Worm (Caenorhabditis elegans) whole organism, L1 larva: Measurements from ENCODE around the gene Y17D7C.6.

ENCODE experiments used
- F16B12.6 ChIP-seq: fragments of 150-350 bp; optimal IDR thresholded peaks from 2 replicates; lab custom pipeline; 2014; ENCODE audit warnings: missing biosample characterization, missing genetic modification characterization
- alr-1 ChIP-seq: fragments of 200-800 bp; sonication (Bioruptor generic); optimal IDR thresholded peaks from 2 replicates; lab custom pipeline; 2018; ENCODE audit warnings: borderline replicate concordance, mild to moderate bottlenecking, missing genetic modification characterization, missing compliant biosample characterization
- ceh-82 ChIP-seq, 3 experiments: fragments of 150-350 bp in 1 of 3; sonication (generic microtip) in 2 of 3; optimal IDR thresholded peaks; 2 replicates each; lab custom pipeline; 2014 to 2017; ENCODE audit warnings: missing biosample characterization in 3 of 3, missing genetic modification characterization in 3 of 3
- ceh-88 ChIP-seq: fragments of 200-800 bp; sonication (Bioruptor generic); IDR thresholded peaks from 2 replicates; pipeline ENCODE4 v1.3.6; 2022; ENCODE audit warnings: missing genetic modification characterization, missing compliant biosample characterization
- dpl-1 ChIP-seq, 3 experiments: fragments of 150-350 bp in 2 of 3; sonication (generic microtip) in 1 of 3; optimal IDR thresholded peaks; 2 replicates each; lab custom pipeline; 2014 to 2017; ENCODE audit warnings: missing biosample characterization in 3 of 3, missing genetic modification characterization in 3 of 3, missing genetic modification reagents in 3 of 3
- dsc-1 ChIP-seq: sonication (generic microtip); optimal IDR thresholded peaks from 2 replicates; lab custom pipeline; 2016; ENCODE audit warnings: mild to moderate bottlenecking, missing genetic modification characterization, missing compliant biosample characterization
- efl-1 ChIP-seq, 4 experiments: fragments of 150-350 bp; optimal IDR thresholded peaks in 3 of 4; peaks in 1 of 4; 1 replicate in 1 of 4; 2 replicates in 3 of 4; lab custom pipeline; 2014; ENCODE audit warnings: missing biosample characterization in 2 of 4, missing genetic modification characterization in 2 of 4, missing genetic modification reagents in 2 of 4
- egl-13 ChIP-seq: sonication (generic microtip); optimal IDR thresholded peaks from 2 replicates; lab custom pipeline; 2016; ENCODE audit warnings: missing genotype, missing genetic modification reagents, missing genetic modification characterization, missing compliant biosample characterization
- egl-27 ChIP-seq, 2 experiments: fragments of 150-350 bp in 1 of 2; sonication (generic microtip); optimal IDR thresholded peaks; 3 replicates each; lab custom pipeline; 2017 to 2018; ENCODE audit warnings: missing biosample characterization in 2 of 2, missing genetic modification characterization in 2 of 2, missing genetic modification reagents in 2 of 2
- ets-5 ChIP-seq: fragments of 200-800 bp; sonication (Bioruptor generic); IDR thresholded peaks from 2 replicates; pipeline ENCODE4 v1.3.6; 2022; ENCODE audit warnings: missing genetic modification characterization, missing compliant biosample characterization
- fkh-8 ChIP-seq: sonication (generic microtip); optimal IDR thresholded peaks from 2 replicates; lab custom pipeline; 2016; ENCODE audit warnings: mild to moderate bottlenecking, missing genetic modification characterization, missing compliant biosample characterization
- fos-1 ChIP-seq: fragments of 150-350 bp; optimal IDR thresholded peaks from 2 replicates; lab custom pipeline; 2014; ENCODE audit warnings: missing biosample characterization, missing genetic modification characterization
- grh-1 ChIP-seq: fragments of 200-800 bp; sonication (Bioruptor generic); IDR thresholded peaks from 2 replicates; pipeline ENCODE4 v1.3.6; 2022; ENCODE audit warnings: missing genetic modification reagents, missing genetic modification characterization, missing compliant biosample characterization
- hlh-4 ChIP-seq: sonication (generic microtip); optimal IDR thresholded peaks from 2 replicates; lab custom pipeline; 2016; ENCODE audit warnings: mild to moderate bottlenecking, missing genetic modification characterization, missing compliant biosample characterization
- irx-1 ChIP-seq: sonication (generic microtip); optimal IDR thresholded peaks from 2 replicates; lab custom pipeline; 2016; ENCODE audit warnings: missing genetic modification characterization, missing compliant biosample characterization
- isw-1 ChIP-seq: fragments of 200-800 bp; sonication (Bioruptor generic); IDR thresholded peaks from 2 replicates; pipeline ENCODE4 v1.3.6; 2022; ENCODE audit warnings: missing genetic modification characterization, missing compliant biosample characterization
- jun-1 ChIP-seq: fragments of 150-350 bp; optimal IDR thresholded peaks from 2 replicates; lab custom pipeline; 2014; ENCODE audit warnings: missing biosample characterization, missing genetic modification reagents, missing genetic modification characterization
- lin-14 ChIP-seq: fragments of 200-800 bp; sonication (Bioruptor generic); optimal IDR thresholded peaks from 2 replicates; lab custom pipeline; 2018; ENCODE audit warnings: mild to moderate bottlenecking, missing genetic modification characterization, moderate library complexity, missing compliant biosample characterization
- lin-15B ChIP-seq: fragments of 150-350 bp; sonication (generic microtip); optimal IDR thresholded peaks from 3 replicates; lab custom pipeline; 2014; ENCODE audit warnings: missing biosample characterization, missing genetic modification characterization
- lin-35 ChIP-seq, 2 experiments: fragments of 150-350 bp; optimal IDR thresholded peaks; 2 replicates each; lab custom pipeline; 2014; ENCODE audit warnings: missing biosample characterization in 2 of 2, missing genetic modification characterization in 2 of 2, missing genetic modification reagents in 2 of 2
- lsy-2 ChIP-seq, 2 experiments: fragments of 150-350 bp; optimal IDR thresholded peaks; 2 replicates each; lab custom pipeline; 2014; ENCODE audit warnings: missing biosample characterization in 2 of 2, missing genetic modification characterization in 2 of 2
- mef-2 ChIP-seq: fragments of 150-350 bp; optimal IDR thresholded peaks from 2 replicates; lab custom pipeline; 2014; ENCODE audit warnings: missing biosample characterization, missing genetic modification characterization
- mep-1 ChIP-seq: fragments of 150-350 bp; optimal IDR thresholded peaks from 2 replicates; lab custom pipeline; 2014; ENCODE audit warnings: missing biosample characterization, missing genetic modification characterization
- nhr-12 ChIP-seq: sonication (generic microtip); optimal IDR thresholded peaks from 2 replicates; lab custom pipeline; 2017; ENCODE audit warnings: missing biosample characterization, missing genetic modification characterization
- nhr-19 ChIP-seq: fragments of 200-800 bp; sonication (Bioruptor generic); conservative IDR thresholded peaks from 2 replicates; pipeline ENCODE4 v1.3.6; 2022; ENCODE audit warnings: missing genetic modification characterization, missing compliant biosample characterization
- nhr-28 ChIP-seq: fragments of 150-350 bp; optimal IDR thresholded peaks from 2 replicates; lab custom pipeline; 2014; ENCODE audit warnings: missing biosample characterization, missing genetic modification characterization
- nhr-47 ChIP-seq: sonication (generic microtip); optimal IDR thresholded peaks from 2 replicates; lab custom pipeline; 2016; ENCODE audit warnings: mild to moderate bottlenecking, missing genetic modification characterization, moderate library complexity, missing compliant biosample characterization
- nhr-85 ChIP-seq: sonication (generic microtip); peaks from one replicate; lab custom pipeline; 2016; ENCODE audit warnings: missing genetic modification characterization, inconsistent platforms, missing compliant biosample characterization
- pax-3 ChIP-seq: fragments of 200-800 bp; sonication (Bioruptor generic); optimal IDR thresholded peaks from 2 replicates; lab custom pipeline; 2018; ENCODE audit warnings: mild to moderate bottlenecking, missing genetic modification characterization, moderate library complexity, missing compliant biosample characterization
- pqm-1 ChIP-seq: sonication (generic microtip); optimal IDR thresholded peaks from 3 replicates; lab custom pipeline; 2017; ENCODE audit warnings: missing biosample characterization, missing genetic modification characterization
- snpc-4 ChIP-seq: fragments of 150-350 bp; optimal IDR thresholded peaks from 2 replicates; lab custom pipeline; 2014; ENCODE audit warnings: missing biosample characterization, missing genetic modification characterization
- snu-23 ChIP-seq: sonication (generic microtip); optimal IDR thresholded peaks from 2 replicates; lab custom pipeline; 2016; ENCODE audit warnings: missing genetic modification characterization, missing compliant biosample characterization
- sox-4 ChIP-seq: sonication (generic microtip); optimal IDR thresholded peaks from 2 replicates; lab custom pipeline; 2016; ENCODE audit warnings: missing genetic modification characterization, missing compliant biosample characterization
- sup-37 ChIP-seq: fragments of 200-800 bp; sonication (Bioruptor generic); optimal IDR thresholded peaks from 2 replicates; lab custom pipeline; 2018; ENCODE audit warnings: mild to moderate bottlenecking, missing genetic modification characterization, missing compliant biosample characterization
- swsn-7 ChIP-seq: sonication (generic microtip); optimal IDR thresholded peaks from 2 replicates; lab custom pipeline; 2016; ENCODE audit warnings: missing genetic modification characterization, missing compliant biosample characterization
- tlp-1 ChIP-seq: fragments of 150-350 bp; optimal IDR thresholded peaks from 2 replicates; lab custom pipeline; 2014; ENCODE audit warnings: missing biosample characterization, missing genetic modification characterization
- unc-30 ChIP-seq: sonication (generic microtip); optimal IDR thresholded peaks from 2 replicates; lab custom pipeline; 2017; ENCODE audit warnings: missing biosample characterization, missing genetic modification characterization
- unc-62 ChIP-seq: fragments of 150-350 bp; optimal IDR thresholded peaks from 2 replicates; lab custom pipeline; 2014; ENCODE audit warnings: missing biosample characterization, missing genetic modification reagents, missing genetic modification characterization
- unc-86 ChIP-seq: sonication (generic microtip); optimal IDR thresholded peaks from 2 replicates; lab custom pipeline; 2016; ENCODE audit warnings: missing genetic modification characterization, missing compliant biosample characterization
- vab-15 ChIP-seq: sonication (generic microtip); optimal IDR thresholded peaks from 2 replicates; lab custom pipeline; 2017; ENCODE audit warnings: missing genotype, mild to moderate bottlenecking, missing genetic modification characterization, missing compliant biosample characterization
- xbp-1 ChIP-seq: sonication (generic microtip); optimal IDR thresholded peaks from 2 replicates; lab custom pipeline; 2016; ENCODE audit warnings: missing genetic modification characterization, missing compliant biosample characterization
- zag-1 ChIP-seq: fragments of 150-350 bp; optimal IDR thresholded peaks from 2 replicates; lab custom pipeline; 2014; ENCODE audit warnings: missing biosample characterization, missing genetic modification characterization

Y17D7C.6 gene

DNA sequence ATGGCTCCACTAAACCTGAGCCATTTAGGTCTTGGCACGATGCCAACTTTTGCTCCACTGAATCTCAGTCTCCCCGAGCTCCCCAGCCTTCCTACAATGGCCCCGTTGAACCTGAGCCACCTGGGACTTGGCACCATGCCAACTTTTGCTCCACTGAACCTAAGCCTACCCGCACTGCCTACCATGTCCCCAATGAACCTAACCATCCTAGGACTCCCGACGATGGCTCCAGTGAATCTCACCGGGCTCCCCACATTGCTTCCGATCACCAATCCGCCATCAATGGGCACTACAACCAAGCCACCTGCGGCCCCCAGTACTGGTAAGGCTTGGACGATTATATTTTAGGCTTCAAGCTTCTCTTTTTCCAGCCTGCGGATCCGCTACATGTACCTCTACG is 37.8 kb upstream of the Y17D7C.6 start:
- TF ChIP-seq efl-1 (optimal IDR thresholded peaks at IDR 0.05; lab: Kevin White, UChicago) (no peak), efl-1 (GFP tag; optimal IDR thresholded peaks at IDR 0.05 in 1 of 2; lab: Kevin White, UChicago) (peak in 1 of 2 experiments; percentile 82), alr-1 (tag; lab: Kevin White, UChicago) (no peak)

DNA sequence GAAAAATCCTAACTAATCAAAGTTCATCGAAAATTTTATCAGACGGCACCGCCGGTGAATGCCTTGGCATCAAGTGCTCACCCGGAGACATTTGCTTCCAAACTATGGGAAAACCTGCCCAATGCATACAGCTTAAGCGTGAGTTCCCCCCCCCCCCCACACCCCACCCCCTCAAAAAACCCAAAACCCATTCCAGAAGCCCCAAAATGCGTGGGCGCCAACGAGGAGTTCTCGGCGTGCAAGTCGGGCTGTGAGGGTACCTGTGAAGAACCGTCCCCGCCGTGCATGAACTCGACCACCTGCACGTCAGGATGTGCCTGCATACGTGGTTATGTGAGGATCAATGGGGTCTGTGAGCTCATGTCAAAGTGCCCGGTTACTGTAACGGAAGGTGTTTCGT is 35.2 kb upstream of the Y17D7C.6 start:
- no peak for TF ChIP-seq nhr-19 (GFP tag; lab: Robert Waterston, UW)
- TF ChIP-seq ceh-88 (GFP tag; lab: Robert Waterston, UW): no peak
- TF ChIP-seq mef-2: no peak
- TF ChIP-seq sox-4 (tag; lab: Kevin White, UChicago): no peak
- no peak for TF ChIP-seq fos-1
- TF ChIP-seq sup-37 (GFP tag; lab: Kevin White, UChicago): no peak
- no peak for TF ChIP-seq hlh-4 (tag; lab: Kevin White, UChicago)
- TF ChIP-seq irx-1 (tag; lab: Kevin White, UChicago): no peak
- no peak for TF ChIP-seq nhr-85
- no peak for TF ChIP-seq egl-27 (tag; optimal IDR thresholded peaks at IDR 0.05; lab: Kevin White, UChicago)
- TF ChIP-seq unc-86 (tag; lab: Kevin White, UChicago): no peak
- TF ChIP-seq lin-14 (GFP tag; lab: Kevin White, UChicago): no peak
- TF ChIP-seq egl-13: no peak
- TF ChIP-seq pqm-1 (tag; lab: Kevin White, UChicago): no peak
- TF ChIP-seq lin-35 (GFP tag; optimal IDR thresholded peaks at IDR 0.05; lab: Kevin White, UChicago): no peak
- TF ChIP-seq lin-15B: no peak
- no peak for TF ChIP-seq jun-1 (tag; lab: Kevin White, UChicago)

DNA sequence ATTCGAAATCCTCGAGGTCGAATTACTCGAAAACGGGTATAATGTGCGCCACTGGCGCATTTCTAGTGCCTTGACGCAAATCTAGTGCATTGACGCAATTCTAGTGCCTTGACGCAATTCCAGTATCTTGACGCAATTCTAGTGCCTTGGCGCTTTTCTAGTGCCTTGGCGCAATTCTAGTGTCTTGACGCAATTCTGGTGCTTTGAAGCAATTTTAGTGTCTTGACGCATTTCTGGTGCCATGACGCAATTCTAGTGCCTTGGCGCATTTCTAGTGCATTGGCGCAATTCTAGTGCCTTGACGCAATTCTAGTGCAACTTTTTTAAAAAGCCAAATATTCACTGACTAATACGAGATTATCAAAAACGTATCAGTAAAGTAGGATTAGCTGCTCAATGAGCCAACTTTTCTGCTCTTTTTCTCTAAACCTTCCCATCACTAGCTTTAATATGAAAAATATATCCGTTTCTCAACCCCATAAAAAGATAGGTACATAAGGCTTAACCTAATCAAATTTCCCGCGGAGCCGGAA is 25.1 kb upstream of the Y17D7C.6 start, which contains the start of gene Y69H2.17:
TSS of gene Y69H2.17 (plus strand) at position 483 of the 533 bp plus-strand sequence.
- TF ChIP-seq unc-62 (GFP tag; lab: Kevin White, UChicago) (no peak), nhr-47 (tag; lab: Kevin White, UChicago) (peak; percentile 64), egl-13 (peak; percentile 7), alr-1 (tag; lab: Kevin White, UChicago) (no peak), pax-3 (tag; lab: Kevin White, UChicago) (peak; percentile 54), sox-4 (tag; lab: Kevin White, UChicago) (peak; percentile 12), fos-1 (no peak), fkh-8 (tag; lab: Kevin White, UChicago) (peak; percentile 63), dsc-1 (tag; lab: Kevin White, UChicago) (peak; percentile 80)

- TF ChIP-seq efl-1 (optimal IDR thresholded peaks at IDR 0.05; lab: Kevin White, UChicago): no peak
- peak in 1 of 2 experiments; percentile 71 for TF ChIP-seq efl-1 (GFP tag; optimal IDR thresholded peaks at IDR 0.05 in 1 of 2; lab: Kevin White, UChicago)
- no peak for TF ChIP-seq nhr-12 (tag; lab: Kevin White, UChicago)
Measured at ce11 chrV:18687361-18687760, 22.2 kb upstream of the Y17D7C.6 start.

DNA sequence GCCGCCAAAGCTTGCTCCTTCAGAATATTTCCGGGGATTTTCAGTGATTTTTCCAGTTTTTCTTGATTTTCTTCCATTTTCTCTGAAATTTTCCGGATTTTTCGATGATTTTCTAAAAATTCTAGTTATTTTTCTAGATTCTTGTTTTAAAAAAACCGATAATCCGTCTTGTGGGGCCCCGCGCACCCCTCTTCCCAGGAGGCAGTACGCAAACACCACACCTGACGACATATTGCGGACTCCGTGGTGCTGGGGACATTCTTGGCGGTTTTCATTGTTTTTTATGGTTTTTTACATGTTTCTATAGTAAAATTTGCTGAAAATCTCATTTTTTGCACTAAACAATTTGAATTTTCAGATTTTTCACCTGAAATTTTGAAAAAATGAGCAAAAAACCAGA is 19.9 kb upstream of the Y17D7C.6 start, which contains the start of the genes ubc-19 and Y69H2.7:
TSS of gene ubc-19 (minus strand) at position 82 of the 400 bp plus-strand sequence.
TSS of gene Y69H2.7 (plus strand) at position 309 of the 400 bp plus-strand sequence.
- TF ChIP-seq irx-1 (tag; lab: Kevin White, UChicago): no peak
- peak; percentile 45 for TF ChIP-seq nhr-19 (GFP tag; lab: Robert Waterston, UW)
- TF ChIP-seq lin-35 (GFP tag; optimal IDR thresholded peaks at IDR 0.05; lab: Kevin White, UChicago): peak in 1 of 2 experiments; percentile 46
- TF ChIP-seq dpl-1 (GFP tag; optimal IDR thresholded peaks at IDR 0.05; lab: Kevin White, UChicago): peak; percentile 3 to 59 (median 43)
- TF ChIP-seq ets-5: no peak
- peak; percentile 21 for TF ChIP-seq nhr-47 (tag; lab: Kevin White, UChicago)
- TF ChIP-seq unc-30: no peak
- TF ChIP-seq grh-1 (GFP tag; lab: Robert Waterston, UW): no peak
- TF ChIP-seq snpc-4 (tag; lab: Kevin White, UChicago): peak; percentile 44
- no peak for TF ChIP-seq mef-2
- peak in 2 of 3 experiments; percentile 33 to 41 for TF ChIP-seq ceh-82 (tag; optimal IDR thresholded peaks at IDR 0.05; lab: Kevin White, UChicago)
- no peak for TF ChIP-seq vab-15 (tag; lab: Kevin White, UChicago)
- peak; percentile 57 to 59 for TF ChIP-seq lsy-2 (tag; optimal IDR thresholded peaks at IDR 0.05; lab: Kevin White, UChicago)
- TF ChIP-seq F16B12.6 (tag; lab: Kevin White, UChicago): peak; percentile 92
- peak; percentile 66 for TF ChIP-seq mep-1
- no peak for TF ChIP-seq nhr-28 (tag; lab: Kevin White, UChicago)
- no peak for TF ChIP-seq sox-4 (tag; lab: Kevin White, UChicago)
- no peak for TF ChIP-seq tlp-1
- peak; percentile 45 for TF ChIP-seq swsn-7
- TF ChIP-seq dsc-1 (tag; lab: Kevin White, UChicago): peak; percentile 2
- TF ChIP-seq fkh-8 (tag; lab: Kevin White, UChicago): peak; percentile 20
- peak; percentile 7; the same call in 1 of the 2 replicates for TF ChIP-seq isw-1 (GFP tag; lab: Robert Waterston, UW)
- TF ChIP-seq xbp-1: peak; percentile 22
- no peak for TF ChIP-seq zag-1
- peak; percentile 58 for TF ChIP-seq snu-23 (GFP tag; lab: Kevin White, UChicago)
